Worm (Caenorhabditis elegans) whole organism, L1 larva: Measurements from ENCODE around the gene F22F7.3.
A peak's percentile ranks its signal among the peaks of the same experiment; 100 is the strongest.

Source experiments
- C16A3.4 ChIP-seq: fragments of 150-350 bp; optimal IDR thresholded peaks from 2 replicates; lab custom pipeline; 2014; ENCODE audit warnings: missing biosample characterization, missing genetic modification characterization
- F16B12.6 ChIP-seq: fragments of 150-350 bp; optimal IDR thresholded peaks from 2 replicates; lab custom pipeline; 2014; ENCODE audit warnings: missing biosample characterization, missing genetic modification characterization
- aha-1 ChIP-seq: fragments of 150-350 bp; optimal IDR thresholded peaks from 2 replicates; lab custom pipeline; 2014; ENCODE audit warnings: missing biosample characterization, missing genetic modification characterization
- alr-1 ChIP-seq: fragments of 200-800 bp; sonication (Bioruptor generic); optimal IDR thresholded peaks from 2 replicates; lab custom pipeline; 2018; ENCODE audit warnings: borderline replicate concordance, mild to moderate bottlenecking, missing genetic modification characterization, missing compliant biosample characterization
- blmp-1 ChIP-seq: fragments of 150-350 bp; optimal IDR thresholded peaks from 2 replicates; lab custom pipeline; 2014; ENCODE audit warnings: missing biosample characterization, missing genetic modification characterization
- ceh-63 ChIP-seq: fragments of 200-800 bp; sonication (Bioruptor generic); optimal IDR thresholded peaks from 2 replicates; lab custom pipeline; 2018; ENCODE audit warnings: mild to moderate bottlenecking, missing genetic modification characterization, missing compliant biosample characterization
- ceh-8 ChIP-seq: fragments of 200-800 bp; sonication (Bioruptor generic); optimal IDR thresholded peaks from 2 replicates; lab custom pipeline; 2018; ENCODE audit warnings: mild to moderate bottlenecking, missing genetic modification characterization, moderate library complexity, missing compliant biosample characterization
- ceh-82 ChIP-seq, 3 experiments: fragments of 150-350 bp in 1 of 3; sonication (generic microtip) in 2 of 3; optimal IDR thresholded peaks; 2 replicates each; lab custom pipeline; 2014 to 2017; ENCODE audit warnings: missing biosample characterization in 3 of 3, missing genetic modification characterization in 3 of 3
- ceh-90 ChIP-seq: sonication (generic microtip); optimal IDR thresholded peaks from 2 replicates; lab custom pipeline; 2016; ENCODE audit warnings: missing genetic modification characterization, missing compliant biosample characterization
- dpl-1 ChIP-seq, 3 experiments: fragments of 150-350 bp in 2 of 3; sonication (generic microtip) in 1 of 3; optimal IDR thresholded peaks; 2 replicates each; lab custom pipeline; 2014 to 2017; ENCODE audit warnings: missing biosample characterization in 3 of 3, missing genetic modification characterization in 3 of 3, missing genetic modification reagents in 3 of 3
- efl-1 ChIP-seq, 4 experiments: fragments of 150-350 bp; optimal IDR thresholded peaks in 3 of 4; peaks in 1 of 4; 1 replicate in 1 of 4; 2 replicates in 3 of 4; lab custom pipeline; 2014; ENCODE audit warnings: missing biosample characterization in 2 of 4, missing genetic modification characterization in 2 of 4, missing genetic modification reagents in 2 of 4
- elt-2 ChIP-seq: sonication (generic microtip); optimal IDR thresholded peaks from 2 replicates; lab custom pipeline; 2016; ENCODE audit warnings: missing genetic modification characterization, mild to moderate bottlenecking, inconsistent platforms, missing compliant biosample characterization, missing genetic modification reagents
- elt-3 ChIP-seq, 6 experiments: fragments of 150-350 bp in 1 of 6; sonication (generic microtip); optimal IDR thresholded peaks; 2 replicates each; lab custom pipeline; 2017 to 2018; ENCODE audit warnings: missing biosample characterization in 6 of 6, missing genetic modification characterization in 6 of 6, inconsistent platforms in 1 of 6
- fkh-10 ChIP-seq: sonication (generic microtip); optimal IDR thresholded peaks from 2 replicates; lab custom pipeline; 2017; ENCODE audit warnings: missing biosample characterization, missing genetic modification reagents, missing genetic modification characterization
- irx-1 ChIP-seq: sonication (generic microtip); optimal IDR thresholded peaks from 2 replicates; lab custom pipeline; 2016; ENCODE audit warnings: missing genetic modification characterization, missing compliant biosample characterization
- isw-1 ChIP-seq: fragments of 200-800 bp; sonication (Bioruptor generic); IDR thresholded peaks from 2 replicates; pipeline ENCODE4 v1.3.6; 2022; ENCODE audit warnings: missing genetic modification characterization, missing compliant biosample characterization
- lin-13 ChIP-seq: fragments of 150-350 bp; optimal IDR thresholded peaks from 2 replicates; lab custom pipeline; 2014; ENCODE audit warnings: missing biosample characterization, missing genetic modification reagents, missing genetic modification characterization
- lin-14 ChIP-seq: fragments of 200-800 bp; sonication (Bioruptor generic); optimal IDR thresholded peaks from 2 replicates; lab custom pipeline; 2018; ENCODE audit warnings: mild to moderate bottlenecking, missing genetic modification characterization, moderate library complexity, missing compliant biosample characterization
- lin-15B ChIP-seq: fragments of 150-350 bp; sonication (generic microtip); optimal IDR thresholded peaks from 3 replicates; lab custom pipeline; 2014; ENCODE audit warnings: missing biosample characterization, missing genetic modification characterization
- lin-35 ChIP-seq, 2 experiments: fragments of 150-350 bp; optimal IDR thresholded peaks; 2 replicates each; lab custom pipeline; 2014; ENCODE audit warnings: missing biosample characterization in 2 of 2, missing genetic modification characterization in 2 of 2, missing genetic modification reagents in 2 of 2
- lsy-2 ChIP-seq, 2 experiments: fragments of 150-350 bp; optimal IDR thresholded peaks; 2 replicates each; lab custom pipeline; 2014; ENCODE audit warnings: missing biosample characterization in 2 of 2, missing genetic modification characterization in 2 of 2
- mdl-1 ChIP-seq, 2 experiments: fragments of 150-350 bp; optimal IDR thresholded peaks; 2 replicates each; lab custom pipeline; 2014 to 2017; ENCODE audit warnings: missing biosample characterization in 2 of 2, missing genetic modification characterization in 2 of 2, inconsistent platforms in 1 of 2
- mef-2 ChIP-seq: fragments of 150-350 bp; optimal IDR thresholded peaks from 2 replicates; lab custom pipeline; 2014; ENCODE audit warnings: missing biosample characterization, missing genetic modification characterization
- mep-1 ChIP-seq: fragments of 150-350 bp; optimal IDR thresholded peaks from 2 replicates; lab custom pipeline; 2014; ENCODE audit warnings: missing biosample characterization, missing genetic modification characterization
- nhr-11 ChIP-seq: fragments of 150-350 bp; optimal IDR thresholded peaks from 2 replicates; lab custom pipeline; 2014; ENCODE audit warnings: missing biosample characterization, missing genetic modification characterization
- nhr-19 ChIP-seq: fragments of 200-800 bp; sonication (Bioruptor generic); conservative IDR thresholded peaks from 2 replicates; pipeline ENCODE4 v1.3.6; 2022; ENCODE audit warnings: missing genetic modification characterization, missing compliant biosample characterization
- nhr-20 ChIP-seq: sonication (generic microtip); optimal IDR thresholded peaks from 2 replicates; lab custom pipeline; 2016; ENCODE audit warnings: mild to moderate bottlenecking, missing genetic modification characterization, missing compliant biosample characterization
- nhr-47 ChIP-seq: sonication (generic microtip); optimal IDR thresholded peaks from 2 replicates; lab custom pipeline; 2016; ENCODE audit warnings: mild to moderate bottlenecking, missing genetic modification characterization, moderate library complexity, missing compliant biosample characterization
- nhr-71 ChIP-seq: sonication (generic microtip); optimal IDR thresholded peaks from 2 replicates; lab custom pipeline; 2016; ENCODE audit warnings: mild to moderate bottlenecking, missing genetic modification characterization, moderate library complexity, missing compliant biosample characterization
- nhr-84 ChIP-seq: sonication (generic microtip); optimal IDR thresholded peaks from 2 replicates; lab custom pipeline; 2017; ENCODE audit warnings: missing biosample characterization, missing genetic modification characterization
- nhr-85 ChIP-seq: sonication (generic microtip); peaks from one replicate; lab custom pipeline; 2016; ENCODE audit warnings: missing genetic modification characterization, inconsistent platforms, missing compliant biosample characterization
- nhr-90 ChIP-seq: sonication (generic microtip); optimal IDR thresholded peaks from 2 replicates; lab custom pipeline; 2016; ENCODE audit warnings: mild to moderate bottlenecking, missing genetic modification characterization, missing compliant biosample characterization; ENCODE audit not compliant: poor library complexity
- pag-3 ChIP-seq: sonication (generic microtip); optimal IDR thresholded peaks from 2 replicates; lab custom pipeline; 2017; ENCODE audit warnings: missing genetic modification characterization, mild to moderate bottlenecking, missing compliant biosample characterization, antibody characterized with exemption, borderline replicate concordance; ENCODE audit not compliant: insufficient read depth
- pax-3 ChIP-seq: fragments of 200-800 bp; sonication (Bioruptor generic); optimal IDR thresholded peaks from 2 replicates; lab custom pipeline; 2018; ENCODE audit warnings: mild to moderate bottlenecking, missing genetic modification characterization, moderate library complexity, missing compliant biosample characterization
- rnt-1 ChIP-seq: sonication (generic microtip); optimal IDR thresholded peaks from 2 replicates; lab custom pipeline; 2016; ENCODE audit warnings: mild to moderate bottlenecking, missing genetic modification characterization, moderate library complexity, missing compliant biosample characterization
- skn-1 ChIP-seq: fragments of 150-350 bp; optimal IDR thresholded peaks from 2 replicates; lab custom pipeline; 2014; ENCODE audit warnings: missing biosample characterization, missing genetic modification characterization
- snpc-4 ChIP-seq: fragments of 150-350 bp; optimal IDR thresholded peaks from 2 replicates; lab custom pipeline; 2014; ENCODE audit warnings: missing biosample characterization, missing genetic modification characterization
- snu-23 ChIP-seq: sonication (generic microtip); optimal IDR thresholded peaks from 2 replicates; lab custom pipeline; 2016; ENCODE audit warnings: missing genetic modification characterization, missing compliant biosample characterization
- sptf-1 ChIP-seq: fragments of 150-350 bp; optimal IDR thresholded peaks from 2 replicates; lab custom pipeline; 2014; ENCODE audit warnings: missing biosample characterization, missing genetic modification characterization
- sup-37 ChIP-seq: fragments of 200-800 bp; sonication (Bioruptor generic); optimal IDR thresholded peaks from 2 replicates; lab custom pipeline; 2018; ENCODE audit warnings: mild to moderate bottlenecking, missing genetic modification characterization, missing compliant biosample characterization
- swsn-7 ChIP-seq: sonication (generic microtip); optimal IDR thresholded peaks from 2 replicates; lab custom pipeline; 2016; ENCODE audit warnings: missing genetic modification characterization, missing compliant biosample characterization
- unc-30 ChIP-seq: sonication (generic microtip); optimal IDR thresholded peaks from 2 replicates; lab custom pipeline; 2017; ENCODE audit warnings: missing biosample characterization, missing genetic modification characterization
- unc-62 ChIP-seq: fragments of 150-350 bp; optimal IDR thresholded peaks from 2 replicates; lab custom pipeline; 2014; ENCODE audit warnings: missing biosample characterization, missing genetic modification reagents, missing genetic modification characterization
- xbp-1 ChIP-seq: sonication (generic microtip); optimal IDR thresholded peaks from 2 replicates; lab custom pipeline; 2016; ENCODE audit warnings: missing genetic modification characterization, missing compliant biosample characterization

The F22F7.3 gene

ce11 chrV:2110368-2110767, at the start of gene F22F7.3:
TSS of gene F22F7.3 (plus strand) at chrV:2110668.
- TF ChIP-seq blmp-1 (tag; lab: Kevin White, UChicago), result peak; percentile 34
- TF ChIP-seq lin-15B (tag; lab: Kevin White, UChicago), result no peak
- TF ChIP-seq efl-1 (optimal IDR thresholded peaks at IDR 0.05; lab: Kevin White, UChicago), result no peak
- peak in 1 of 2 experiments; percentile 66 for TF ChIP-seq efl-1 (GFP tag; optimal IDR thresholded peaks at IDR 0.05 in 1 of 2; lab: Kevin White, UChicago)

DNA sequence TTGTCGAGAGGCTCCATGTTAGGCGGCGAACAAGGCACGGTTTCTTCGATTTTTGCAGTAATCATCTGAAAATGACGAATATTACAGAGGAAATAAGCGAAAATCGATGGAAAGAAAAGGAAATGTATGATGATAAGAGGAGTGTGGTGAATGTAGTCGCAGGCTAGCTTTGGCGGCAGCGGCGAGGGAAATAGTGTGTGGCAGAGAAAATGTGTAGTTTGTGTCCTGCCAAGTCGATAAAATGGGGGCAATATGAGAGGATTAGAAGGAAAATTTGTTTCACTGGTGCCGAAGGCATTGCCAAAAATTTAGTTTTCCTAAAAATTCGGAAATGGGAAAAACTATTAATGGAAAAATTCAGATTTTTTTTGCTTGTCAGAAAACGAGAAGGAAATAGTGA, 43.7 kb upstream of the F22F7.3 start, which contains the start of gene nhr-86:
TSS of gene nhr-86 (minus strand) at position 71 of the 400 bp plus-strand sequence.
- TF ChIP-seq F16B12.6 (tag; lab: Kevin White, UChicago) (no peak), sup-37 (GFP tag; lab: Kevin White, UChicago) (no peak), mdl-1 (tag; optimal IDR thresholded peaks at IDR 0.05; lab: Kevin White, UChicago) (no peak), skn-1 (tag; lab: Kevin White, UChicago) (peak; percentile 22), elt-3 (tag; optimal IDR thresholded peaks at IDR 0.05; lab: Kevin White, UChicago) (no peak), ceh-90 (no peak), C16A3.4 (tag; lab: Kevin White, UChicago) (no peak), isw-1 (GFP tag; lab: Robert Waterston, UW) (no peak), rnt-1 (no peak), sptf-1 (no peak), ceh-63 (no peak), pag-3 (tag; lab: Kevin White, UChicago) (no peak), nhr-20 (tag; lab: Kevin White, UChicago) (peak; percentile 27), snpc-4 (tag; lab: Kevin White, UChicago) (no peak), blmp-1 (tag; lab: Kevin White, UChicago) (peak; percentile 54), nhr-84 (tag; lab: Kevin White, UChicago) (no peak), lin-35 (GFP tag; optimal IDR thresholded peaks at IDR 0.05; lab: Kevin White, UChicago) (peak in 1 of 2 experiments; percentile 33), nhr-85 (tag; lab: Kevin White, UChicago) (peak; percentile 31), snu-23 (GFP tag; lab: Kevin White, UChicago) (peak; percentile 39)

DNA sequence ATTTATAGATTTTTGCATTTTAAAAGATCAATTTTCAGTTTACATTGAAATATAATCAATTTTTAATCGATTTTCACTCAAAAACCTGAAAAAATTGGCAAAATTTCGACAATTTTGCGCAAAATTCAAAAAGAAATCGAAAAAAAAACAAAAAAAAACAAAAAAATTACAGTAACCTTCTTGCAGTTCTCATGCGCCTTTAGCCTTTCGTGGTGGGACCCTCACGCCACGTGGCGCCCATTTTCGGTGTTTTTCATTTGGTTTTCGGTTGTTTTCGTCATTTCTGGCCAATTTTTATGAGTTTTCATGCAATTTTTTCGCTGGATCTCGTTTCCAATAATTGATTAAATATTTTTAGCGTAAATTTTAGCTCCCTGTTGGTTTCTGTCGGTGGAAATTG, 43.0 kb upstream of the F22F7.3 start:
- TF ChIP-seq pax-3 (tag; lab: Kevin White, UChicago) (no peak), fkh-10 (GFP tag; lab: Kevin White, UChicago) (no peak), nhr-47 (no peak), alr-1 (tag; lab: Kevin White, UChicago) (no peak), sptf-1 (no peak)

DNA sequence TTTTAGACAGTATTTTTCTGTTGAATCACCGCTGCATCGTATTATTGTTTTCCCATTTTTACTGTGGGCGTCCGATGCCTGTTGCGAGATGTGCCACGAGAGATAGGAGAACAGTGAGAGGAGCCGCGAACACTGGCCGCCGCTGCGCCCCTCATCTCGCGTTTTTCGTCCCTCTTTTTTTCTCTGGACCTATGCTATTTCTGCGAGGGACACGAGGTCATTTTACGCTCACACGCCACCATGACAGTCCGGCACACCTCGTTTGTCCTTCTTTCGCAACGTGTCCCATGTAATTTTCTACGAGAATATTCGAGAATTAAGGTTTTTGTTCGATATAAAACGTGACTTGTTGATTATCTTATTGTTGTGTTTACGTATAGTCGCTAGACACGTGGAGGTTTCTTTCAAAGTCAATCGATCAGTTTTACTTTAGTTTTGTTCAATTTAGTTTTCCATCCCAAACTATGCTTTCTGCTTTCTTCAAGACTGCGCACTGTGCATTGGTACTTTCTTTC, 42.4 kb upstream of the F22F7.3 start, which contains the start of gene lbp-9:
TSS of gene lbp-9 (plus strand) at position 465 of the 515 bp plus-strand sequence.
- TF ChIP-seq snu-23 (GFP tag; lab: Kevin White, UChicago), result peak; percentile 80
- TF ChIP-seq nhr-47, result peak; percentile 41
- TF ChIP-seq irx-1 (tag; lab: Kevin White, UChicago), result peak; percentile 25
- peak; percentile 12 to 35 for TF ChIP-seq efl-1 (optimal IDR thresholded peaks at IDR 0.05; lab: Kevin White, UChicago)
- peak; percentile 36 to 82 for TF ChIP-seq efl-1 (GFP tag; optimal IDR thresholded peaks at IDR 0.05 in 1 of 2; lab: Kevin White, UChicago)
- peak; percentile 43 for TF ChIP-seq nhr-90 (tag; lab: Kevin White, UChicago)
- TF ChIP-seq lsy-2 (tag; optimal IDR thresholded peaks at IDR 0.05; lab: Kevin White, UChicago), result peak; percentile 15 to 34
- TF ChIP-seq aha-1 (tag; lab: Kevin White, UChicago), result no peak
- TF ChIP-seq ceh-82 (tag; optimal IDR thresholded peaks at IDR 0.05; lab: Kevin White, UChicago), result peak in 1 of 3 experiments; percentile 31
- TF ChIP-seq elt-2 (tag; lab: Kevin White, UChicago), result no peak
- peak in 2 of 3 experiments; percentile 6 to 50 for TF ChIP-seq dpl-1 (GFP tag; optimal IDR thresholded peaks at IDR 0.05; lab: Kevin White, UChicago)
- TF ChIP-seq lin-35 (GFP tag; optimal IDR thresholded peaks at IDR 0.05; lab: Kevin White, UChicago), result peak; percentile 42 to 69
- peak; percentile 37; the same call in 1 of the 2 replicates for TF ChIP-seq nhr-19 (GFP tag; lab: Robert Waterston, UW)
- TF ChIP-seq xbp-1 (tag; lab: Kevin White, UChicago), result peak; percentile 35
- peak; percentile 80 for TF ChIP-seq nhr-71 (tag; lab: Kevin White, UChicago)
- peak; percentile 28 for TF ChIP-seq lin-13
- no peak for TF ChIP-seq fkh-10 (GFP tag; lab: Kevin White, UChicago)
- TF ChIP-seq nhr-20 (tag; lab: Kevin White, UChicago), result peak; percentile 88
- TF ChIP-seq lin-14 (GFP tag; lab: Kevin White, UChicago), result peak; percentile 99
- TF ChIP-seq unc-62, result no peak
- TF ChIP-seq mef-2, result no peak
- peak; percentile 40 for TF ChIP-seq swsn-7 (tag; lab: Kevin White, UChicago)
- no peak for TF ChIP-seq unc-30
- peak; percentile 74 for TF ChIP-seq skn-1 (tag; lab: Kevin White, UChicago)
- no peak for TF ChIP-seq ceh-8
- peak; percentile 36 for TF ChIP-seq blmp-1 (tag; lab: Kevin White, UChicago)
- peak; percentile 89 for TF ChIP-seq mep-1 (tag; lab: Kevin White, UChicago)
- TF ChIP-seq nhr-11 (tag; lab: Kevin White, UChicago), result no peak
